Fruit fly (Drosophila melanogaster) whole organism: Measurements from ENCODE around the gene Cse1.

Experiments
- CG8478 ChIP-seq: fragments of >200 bp; optimal IDR thresholded peaks from 2 replicates; lab custom pipeline; 2018; ENCODE audit warnings: inconsistent platforms
- Dll ChIP-seq: fragments of >200 bp; optimal IDR thresholded peaks from 2 replicates; lab custom pipeline; 2017
- EcR ChIP-seq, 2 experiments: fragments of >200 bp; optimal IDR thresholded peaks; 2 replicates each; lab custom pipeline; 2017; ENCODE audit warnings: missing biosample characterization in 2 of 2, missing genetic modification characterization in 2 of 2, missing genetic modification reagents in 2 of 2
- pan ChIP-seq: fragments of >200 bp; optimal IDR thresholded peaks from 2 replicates; lab custom pipeline; 2017
- psq ChIP-seq: fragments of >200 bp; optimal IDR thresholded peaks from 2 replicates; lab custom pipeline; 2017
- usp ChIP-seq: fragments of >200 bp; optimal IDR thresholded peaks from 2 replicates; lab custom pipeline; 2017; ENCODE audit warnings: missing biosample characterization, missing genetic modification characterization, mixed read lengths

- TF ChIP-seq psq (lab: Kevin White, UChicago): no peak
- TF ChIP-seq CG8478 (lab: Kevin White, UChicago): no peak
- no peak for TF ChIP-seq pan
- TF ChIP-seq usp (GFP tag; lab: Kevin White, UChicago): no peak
- TF ChIP-seq Dll (lab: Kevin White, UChicago): no peak
- no peak for TF ChIP-seq EcR (GFP tag; optimal IDR thresholded peaks at IDR 0.05; lab: Kevin White, UChicago)
Measured at dm6 chr2L:16820993-16821392, 4.0 kb downstream of the Cse1 start, which contains the start of gene CG13280.
